Worm (Caenorhabditis elegans): ENCODE data around the gene clec-241.

- TF ChIP-seq nhr-25 (tag; optimal IDR thresholded peaks at IDR 0.05) (no peak), snpc-4 (tag; optimal IDR thresholded peaks at IDR 0.05) (no peak), elt-1 (tag; optimal IDR thresholded peaks at IDR 0.05) (no peak), elt-3 (tag; optimal IDR thresholded peaks at IDR 0.05) (no peak), nhr-43 (tag; optimal IDR thresholded peaks at IDR 0.05; ENCODE audit: poor library complexity, severe bottlenecking) (no peak), nhr-23 (tag; optimal IDR thresholded peaks at IDR 0.05) (no peak), ama-1 (optimal IDR thresholded peaks at IDR 0.05) (no peak), fkh-2 (tag; optimal IDR thresholded peaks at IDR 0.05) (no peak), ceh-82 (tag; optimal IDR thresholded peaks at IDR 0.05) (no peak), mdl-1 (tag; optimal IDR thresholded peaks at IDR 0.05) (no peak)
These were observed 3.6 kb downstream of the clec-241 start, which contains the start of the genes clc-12 and clec-240 for ce11 chrV:17009342-17010064.
